Fruit fly (Drosophila melanogaster): ENCODE results near the gene EMC5.

The EMC5 gene

DNA sequence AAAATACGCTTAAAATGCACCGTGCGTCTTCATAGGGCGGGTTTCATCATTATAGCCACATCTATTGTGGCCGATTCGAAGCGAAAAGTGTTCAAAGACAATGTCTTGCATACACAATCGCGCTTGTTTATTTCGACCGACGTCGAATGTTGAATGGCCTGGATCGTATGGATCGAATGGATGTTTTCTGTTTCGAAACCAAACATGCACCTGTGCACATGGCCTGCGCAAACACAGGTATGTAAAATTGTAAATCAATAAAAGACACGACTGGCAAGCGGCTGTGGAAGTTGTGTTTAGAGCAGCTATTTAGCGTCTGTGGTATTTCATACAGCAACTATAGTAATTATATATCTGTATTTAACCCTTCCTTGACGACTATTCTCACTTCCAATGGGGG lies 6.0 kb upstream of the EMC5 start:
- no peak for TF ChIP-seq Vsx2 (GFP tag; optimal IDR thresholded peaks at IDR 0.05; ENCODE audit: partially characterized antibody)
- peak; percentile 57 for TF ChIP-seq rgr (GFP tag; optimal IDR thresholded peaks at IDR 0.05)
- TF ChIP-seq Mio (GFP tag; optimal IDR thresholded peaks at IDR 0.05) = no peak
- TF ChIP-seq sv (GFP tag; optimal IDR thresholded peaks at IDR 0.05) = no peak
- no peak for TF ChIP-seq GATAd (GFP tag; optimal IDR thresholded peaks at IDR 0.05)
- TF ChIP-seq HLH106 (tag; optimal IDR thresholded peaks at IDR 0.05) = no peak
- TF ChIP-seq br (GFP tag; optimal IDR thresholded peaks at IDR 0.05) = peak; percentile 31
- TF ChIP-seq foxo (GFP tag; optimal IDR thresholded peaks at IDR 0.05) = peak in 1 of 2 experiments; percentile 17
- TF ChIP-seq dl (GFP tag; optimal IDR thresholded peaks at IDR 0.05; ENCODE audit: insufficient read depth in 1 of 2, partially characterized antibody in 2 of 2) = no peak
- TF ChIP-seq fru (GFP tag; optimal IDR thresholded peaks at IDR 0.05) = peak; percentile 21
- TF ChIP-seq brk (GFP tag; optimal IDR thresholded peaks at IDR 0.05) = peak; percentile 47
- no peak for TF ChIP-seq sage (GFP tag; optimal IDR thresholded peaks at IDR 0.05)
- TF ChIP-seq lola (GFP tag; optimal IDR thresholded peaks at IDR 0.05) = no peak
- TF ChIP-seq OdsH (GFP tag; optimal IDR thresholded peaks at IDR 0.05) = peak; percentile 45
- TF ChIP-seq Jra (GFP tag; optimal IDR thresholded peaks at IDR 0.05) = peak; percentile 43
- TF ChIP-seq h (GFP tag; optimal IDR thresholded peaks at IDR 0.05) = peak; percentile 41
- peak; percentile 98 for TF ChIP-seq Hr83 (GFP tag; optimal IDR thresholded peaks at IDR 0.05; ENCODE audit: poor library complexity, severe bottlenecking)
- TF ChIP-seq jim (GFP tag; optimal IDR thresholded peaks at IDR 0.05) = no peak
- TF ChIP-seq Dfd (GFP tag; optimal IDR thresholded peaks at IDR 0.05) = no peak
- peak; percentile 66 for TF ChIP-seq Hnf4 (GFP tag; optimal IDR thresholded peaks at IDR 0.05)

DNA sequence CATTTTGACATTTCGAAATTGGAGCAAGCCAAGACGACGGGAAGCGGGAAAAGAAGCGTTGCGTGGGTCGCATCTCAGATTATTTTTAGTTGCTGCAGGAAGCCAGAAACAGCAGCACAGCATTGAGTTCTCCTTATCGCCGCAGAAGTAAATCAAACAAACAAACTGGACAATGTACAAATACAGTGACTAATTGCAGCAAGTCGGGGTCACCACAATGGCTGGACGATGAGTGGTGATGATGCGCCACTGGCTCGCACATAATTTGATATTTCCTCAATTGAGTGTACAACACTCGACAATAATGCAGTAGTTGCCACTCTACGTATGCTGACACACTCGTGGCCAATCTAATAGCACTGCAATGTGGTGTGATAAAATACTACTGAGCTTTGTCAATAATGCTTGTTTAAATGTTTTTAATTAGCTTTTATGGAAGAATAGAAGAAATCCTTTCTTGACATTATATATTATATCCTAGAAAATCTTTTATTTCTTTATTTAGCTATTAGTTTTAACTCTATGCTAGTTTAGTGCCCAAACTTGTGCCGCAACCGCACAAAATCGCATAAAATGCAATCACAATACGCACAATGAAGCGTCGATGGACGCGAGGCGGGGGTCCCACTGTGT lies 5.4 kb upstream of the EMC5 start:
- TF ChIP-seq lola (GFP tag; optimal IDR thresholded peaks at IDR 0.05) (no peak), foxo (GFP tag; optimal IDR thresholded peaks at IDR 0.05) (peak in 1 of 2 experiments; percentile 20), Abd-B (GFP tag; optimal IDR thresholded peaks at IDR 0.05) (no peak)

DNA sequence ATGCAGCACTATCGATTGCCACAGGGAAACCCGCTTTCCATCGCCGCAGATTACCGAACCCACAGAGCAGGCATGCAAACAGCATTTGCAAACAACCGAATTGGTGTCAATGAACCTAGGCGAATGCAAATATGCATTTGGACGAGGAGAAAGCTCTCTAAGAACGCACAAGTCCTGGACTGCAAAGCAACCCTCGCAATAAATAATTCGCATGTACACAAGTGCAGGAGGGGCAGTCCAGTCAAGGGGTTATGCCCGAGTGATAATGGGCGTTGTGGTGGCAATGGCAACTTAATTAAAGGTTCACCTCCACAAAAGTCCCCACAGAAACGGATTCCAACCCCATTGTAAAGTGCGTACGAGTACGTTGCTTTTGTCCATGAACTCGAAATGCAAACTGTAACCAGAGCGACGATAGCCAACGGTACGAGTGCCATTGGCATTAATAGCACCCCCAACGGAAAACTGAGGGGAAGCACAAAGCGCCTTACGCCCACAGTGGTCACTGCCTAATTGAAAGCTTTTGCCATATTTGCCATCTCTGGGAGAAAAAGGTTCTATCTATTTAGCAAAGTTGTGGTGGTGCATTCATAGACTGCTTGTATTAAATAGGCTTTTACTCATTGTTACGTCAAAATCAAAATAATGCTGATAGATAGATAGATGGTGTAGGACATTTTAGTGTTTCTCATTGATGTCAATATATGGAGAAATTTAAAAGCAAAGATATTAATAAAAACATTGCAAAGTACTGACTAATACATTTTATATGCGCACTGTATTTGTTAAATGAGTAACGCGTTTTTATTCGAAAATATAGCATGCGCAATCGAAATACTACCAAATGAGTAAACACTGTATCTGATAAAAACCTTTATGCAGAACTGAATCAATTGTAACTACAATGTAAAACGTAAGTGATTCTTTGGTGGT lies 4.4 kb upstream of the EMC5 start:
- no peak for TF ChIP-seq Dif (GFP tag; optimal IDR thresholded peaks at IDR 0.05; ENCODE audit: partially characterized antibody)
- TF ChIP-seq foxo (GFP tag; optimal IDR thresholded peaks at IDR 0.05) = peak in 1 of 2 experiments; percentile 19
- TF ChIP-seq Hr83 (GFP tag; optimal IDR thresholded peaks at IDR 0.05; ENCODE audit: poor library complexity, severe bottlenecking) = no peak
- no peak for TF ChIP-seq jim (GFP tag; optimal IDR thresholded peaks at IDR 0.05)
- no peak for TF ChIP-seq dmrt93B (GFP tag; optimal IDR thresholded peaks at IDR 0.05)
- TF ChIP-seq tai (GFP tag; optimal IDR thresholded peaks at IDR 0.05) = peak; percentile 23
- no peak for TF ChIP-seq brk (GFP tag; optimal IDR thresholded peaks at IDR 0.05)
- TF ChIP-seq h (GFP tag; optimal IDR thresholded peaks at IDR 0.05) = no peak
- TF ChIP-seq OdsH (GFP tag; optimal IDR thresholded peaks at IDR 0.05) = no peak
- no peak for TF ChIP-seq rgr (GFP tag; optimal IDR thresholded peaks at IDR 0.05)
- no peak for TF ChIP-seq Hnf4 (GFP tag; optimal IDR thresholded peaks at IDR 0.05)
- TF ChIP-seq CrebA (GFP tag; optimal IDR thresholded peaks at IDR 0.05; ENCODE audit: borderline replicate concordance) = no peak
- no peak for TF ChIP-seq sv (GFP tag; optimal IDR thresholded peaks at IDR 0.05)
- no peak for TF ChIP-seq sage (GFP tag; optimal IDR thresholded peaks at IDR 0.05)
- TF ChIP-seq Rel (GFP tag; optimal IDR thresholded peaks at IDR 0.05) = no peak
- no peak for TF ChIP-seq Rel (tag; optimal IDR thresholded peaks at IDR 0.05)
- TF ChIP-seq Mio (GFP tag; optimal IDR thresholded peaks at IDR 0.05) = no peak
- no peak for TF ChIP-seq N (GFP tag; optimal IDR thresholded peaks at IDR 0.05)
- peak; percentile 4 for TF ChIP-seq Sp1 (GFP tag; optimal IDR thresholded peaks at IDR 0.05)
- no peak for TF ChIP-seq Dfd (GFP tag; optimal IDR thresholded peaks at IDR 0.05)
- no peak for TF ChIP-seq fru (GFP tag; optimal IDR thresholded peaks at IDR 0.05)
- no peak for TF ChIP-seq dl (GFP tag; optimal IDR thresholded peaks at IDR 0.05; ENCODE audit: insufficient read depth in 1 of 2, partially characterized antibody in 2 of 2)
- TF ChIP-seq Abd-B (GFP tag; optimal IDR thresholded peaks at IDR 0.05) = no peak
- TF ChIP-seq dsf (GFP tag; optimal IDR thresholded peaks at IDR 0.05; ENCODE audit: borderline replicate concordance) = no peak
- no peak for TF ChIP-seq usp (GFP tag; optimal IDR thresholded peaks at IDR 0.05)
- TF ChIP-seq Myc (optimal IDR thresholded peaks at IDR 0.05) = no peak
- peak; percentile 14 for TF ChIP-seq woc (GFP tag; optimal IDR thresholded peaks at IDR 0.05)
- no peak for TF ChIP-seq ey (GFP tag; optimal IDR thresholded peaks at IDR 0.05)
- TF ChIP-seq HLH106 (tag; optimal IDR thresholded peaks at IDR 0.05) = peak; percentile 11
- TF ChIP-seq pan (optimal IDR thresholded peaks at IDR 0.05) = no peak
- TF ChIP-seq Hr78 (GFP tag; optimal IDR thresholded peaks at IDR 0.05) = no peak
- TF ChIP-seq Vsx2 (GFP tag; optimal IDR thresholded peaks at IDR 0.05; ENCODE audit: partially characterized antibody) = no peak
- no peak for TF ChIP-seq psq (GFP tag; optimal IDR thresholded peaks at IDR 0.05)
- peak; percentile 28 for TF ChIP-seq br (GFP tag; optimal IDR thresholded peaks at IDR 0.05)

All from whole organism, wandering third instar larva.